Worm (Caenorhabditis elegans) whole organism, mixed stage, embryonic: Measurements from ENCODE around the gene C35A5.3.

Experiments
- M03D4.4 ChIP-seq: sonication (generic microtip); optimal IDR thresholded peaks from 2 replicates; lab custom pipeline; 2017; ENCODE audit warnings: mild to moderate bottlenecking, missing genetic modification characterization, missing compliant biosample characterization
- ces-1 ChIP-seq: fragments of 150-350 bp; optimal IDR thresholded peaks from 2 replicates; lab custom pipeline; 2014; ENCODE audit warnings: missing biosample characterization, missing genetic modification reagents, missing genetic modification characterization
- elt-3 ChIP-seq: fragments of 150-350 bp; optimal IDR thresholded peaks from 2 replicates; lab custom pipeline; 2014; ENCODE audit warnings: missing biosample characterization, missing genetic modification characterization
- mab-5 ChIP-seq: fragments of 150-350 bp; optimal IDR thresholded peaks from 2 replicates; lab custom pipeline; 2014; ENCODE audit warnings: missing biosample characterization, missing genetic modification characterization
- mls-2 ChIP-seq: sonication (generic microtip); optimal IDR thresholded peaks from 2 replicates; lab custom pipeline; 2016; ENCODE audit warnings: mild to moderate bottlenecking, missing genetic modification characterization, moderate library complexity, missing compliant biosample characterization
- nhr-237 ChIP-seq: fragments of 150-350 bp; optimal IDR thresholded peaks from 2 replicates; lab custom pipeline; 2014; ENCODE audit warnings: missing biosample characterization, missing genetic modification characterization
- nhr-76 ChIP-seq: sonication (generic microtip); optimal IDR thresholded peaks from 2 replicates; lab custom pipeline; 2017; ENCODE audit warnings: missing biosample characterization, missing genetic modification characterization
- snpc-4 ChIP-seq: fragments of 150-350 bp; optimal IDR thresholded peaks from 2 replicates; lab custom pipeline; 2014; ENCODE audit warnings: missing biosample characterization, missing genetic modification characterization
- unc-120 ChIP-seq: sonication (generic microtip); optimal IDR thresholded peaks from 2 replicates; lab custom pipeline; 2017; ENCODE audit warnings: missing genetic modification characterization, missing compliant biosample characterization; ENCODE audit not compliant: poor library complexity, severe bottlenecking
- unc-39 ChIP-seq: fragments of 150-350 bp; optimal IDR thresholded peaks from 2 replicates; lab custom pipeline; 2014; ENCODE audit warnings: missing biosample characterization, missing genetic modification characterization
- ztf-11 ChIP-seq: fragments of 150-350 bp; optimal IDR thresholded peaks from 2 replicates; lab custom pipeline; 2014; ENCODE audit warnings: missing biosample characterization, missing genetic modification characterization

- TF ChIP-seq snpc-4 (tag; lab: Kevin White, UChicago): no peak
- TF ChIP-seq mab-5: no peak
- no peak for TF ChIP-seq unc-39 (tag; lab: Kevin White, UChicago)
- no peak for TF ChIP-seq nhr-237 (tag; lab: Kevin White, UChicago)
- no peak for TF ChIP-seq unc-120 (tag; lab: Kevin White, UChicago)
- no peak for TF ChIP-seq nhr-76 (tag; lab: Kevin White, UChicago)
- no peak for TF ChIP-seq ces-1 (GFP tag; lab: Kevin White, UChicago)
- no peak for TF ChIP-seq M03D4.4 (tag; lab: Kevin White, UChicago)
- no peak for TF ChIP-seq elt-3 (tag; lab: Kevin White, UChicago)
- no peak for TF ChIP-seq ztf-11 (tag; lab: Kevin White, UChicago)
- TF ChIP-seq mls-2 (tag; lab: Kevin White, UChicago): no peak
Measured at ce11 chrV:10462066-10462465, 39.1 kb downstream of the C35A5.3 start, which contains the start of gene chw-1.
